Worm (Caenorhabditis elegans): ENCODE measurements around the gene sto-4.

DNA sequence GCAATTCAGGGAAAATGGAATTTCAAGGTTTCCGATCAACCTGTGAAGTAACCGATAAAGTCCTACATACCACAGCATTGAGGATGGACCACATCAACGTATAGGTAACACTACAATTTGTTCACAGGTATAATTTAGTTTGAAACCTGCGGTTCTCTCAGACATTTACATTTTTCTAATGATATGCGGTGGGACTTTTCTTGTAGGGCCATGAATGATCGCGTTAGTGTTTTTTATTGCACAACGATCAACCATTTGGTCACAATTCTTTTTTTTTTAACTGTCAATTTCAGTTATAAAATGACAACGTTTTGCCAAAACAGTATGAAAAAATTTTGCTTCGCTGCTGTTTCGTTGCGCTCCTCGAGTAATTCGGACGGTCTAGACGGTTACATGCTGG, 52.8 kb downstream of the sto-4 start, which contains the start of gene C44C10.12:
- no peak for TF ChIP-seq klf-2 (GFP tag; conservative IDR thresholded peaks at IDR 0.05)
- TF ChIP-seq ref-1 (GFP tag; conservative IDR thresholded peaks at IDR 0.05) = no peak
- no peak for TF ChIP-seq ztf-29 (GFP tag; IDR thresholded peaks at IDR 0.05)
- TF ChIP-seq ztf-23 (GFP tag; IDR thresholded peaks at IDR 0.05) = no peak
- no peak for TF ChIP-seq cog-1 (tag; optimal IDR thresholded peaks at IDR 0.05)
- TF ChIP-seq med-1 (GFP tag; optimal IDR thresholded peaks at IDR 0.05; ENCODE audit: insufficient read depth) = no peak
